Worm (Caenorhabditis elegans): ENCODE measurements around the gene pqn-25.

- TF ChIP-seq T22C8.4 (GFP tag; IDR thresholded peaks at IDR 0.05) (no peak), ztf-29 (GFP tag; IDR thresholded peaks at IDR 0.05) (no peak), ref-1 (GFP tag; conservative IDR thresholded peaks at IDR 0.05) (no peak)
These were observed 6.9 kb downstream of the pqn-25 start for ce11 chrIII:5505474-5506022.
